Worm (Caenorhabditis elegans) whole organism, L4 larva: ENCODE results near the gene T28C6.10.

ENCODE experiments used
- F26F4.8 ChIP-seq: fragments of 200-800 bp; sonication (Bioruptor generic); conservative IDR thresholded peaks from 2 replicates; pipeline ENCODE4 v1.3.6; 2022; ENCODE audit warnings: missing genetic modification characterization, missing compliant biosample characterization
- R02D3.7 ChIP-seq: fragments of 150-350 bp; sonication (generic microtip); optimal IDR thresholded peaks from 3 replicates; lab custom pipeline; 2014; ENCODE audit warnings: missing biosample characterization, missing genetic modification characterization
- Y105C5A.15 ChIP-seq: fragments of 200-800 bp; sonication (Bioruptor generic); IDR thresholded peaks from 2 replicates; pipeline ENCODE4 v1.3.6; 2022; ENCODE audit warnings: missing genetic modification characterization, missing compliant biosample characterization
- ZK546.5 ChIP-seq, 2 experiments: sonication (generic microtip); optimal IDR thresholded peaks; 2 replicates each; lab custom pipeline; 2017; ENCODE audit warnings: missing biosample characterization in 2 of 2, missing genetic modification characterization in 2 of 2
- ama-1 ChIP-seq: fragments of 150-350 bp; optimal IDR thresholded peaks from 2 replicates; lab custom pipeline; 2014; ENCODE audit warnings: inconsistent platforms, mixed read lengths
- attf-4 ChIP-seq: sonication (generic microtip); optimal IDR thresholded peaks from 3 replicates; lab custom pipeline; 2017; ENCODE audit warnings: missing biosample characterization, missing genetic modification characterization
- ceh-62 ChIP-seq: sonication (generic microtip); optimal IDR thresholded peaks from 2 replicates; lab custom pipeline; 2017; ENCODE audit warnings: missing biosample characterization, missing genetic modification characterization
- ceh-82 ChIP-seq: sonication (generic microtip); optimal IDR thresholded peaks from 2 replicates; lab custom pipeline; 2017; ENCODE audit warnings: missing biosample characterization, missing genetic modification characterization
- ctbp-1 ChIP-seq: fragments of 200-800 bp; sonication (Bioruptor generic); IDR thresholded peaks from 2 replicates; pipeline ENCODE4 v1.3.6; 2022; ENCODE audit warnings: missing genetic modification reagents, missing genetic modification characterization, missing compliant biosample characterization
- daf-19 ChIP-seq: fragments of 200-800 bp; sonication (Bioruptor generic); conservative IDR thresholded peaks from 2 replicates; pipeline ENCODE4 v1.3.6; 2022; ENCODE audit warnings: missing genetic modification characterization, missing compliant biosample characterization
- daf-8 ChIP-seq: fragments of 200-800 bp; sonication (Bioruptor generic); IDR thresholded peaks from 2 replicates; pipeline ENCODE4 v1.3.6; 2022; ENCODE audit warnings: missing genetic modification characterization, missing compliant biosample characterization
- dmd-6 ChIP-seq: fragments of 200-800 bp; sonication (Bioruptor generic); IDR thresholded peaks from 2 replicates; pipeline ENCODE4 v1.3.6; 2022; ENCODE audit warnings: missing genetic modification reagents, missing genetic modification characterization, missing compliant biosample characterization
- duxl-1 ChIP-seq: sonication (generic microtip); optimal IDR thresholded peaks from 2 replicates; lab custom pipeline; 2016; ENCODE audit warnings: mild to moderate bottlenecking, missing genetic modification characterization, moderate library complexity, missing compliant biosample characterization; ENCODE audit not compliant: poor library complexity
- dve-1 ChIP-seq: sonication (generic microtip); optimal IDR thresholded peaks from 2 replicates; lab custom pipeline; 2017; ENCODE audit warnings: antibody characterized with exemption, mild to moderate bottlenecking, missing genetic modification characterization, missing compliant biosample characterization; ENCODE audit not compliant: insufficient read depth
- egl-27 ChIP-seq: sonication (generic microtip); optimal IDR thresholded peaks from 3 replicates; lab custom pipeline; 2017; ENCODE audit warnings: missing biosample characterization, missing genetic modification reagents, missing genetic modification characterization
- egl-43 ChIP-seq: fragments of 200-800 bp; sonication (Bioruptor generic); IDR thresholded peaks from 2 replicates; pipeline ENCODE4 v1.3.6; 2022; ENCODE audit warnings: missing genetic modification reagents, missing genetic modification characterization, missing compliant biosample characterization
- fkh-10 ChIP-seq: fragments of 150-350 bp; optimal IDR thresholded peaks from 2 replicates; lab custom pipeline; 2014; ENCODE audit warnings: missing biosample characterization, missing genetic modification reagents, missing genetic modification characterization
- fos-1 ChIP-seq: fragments of 150-350 bp; optimal IDR thresholded peaks from 2 replicates; lab custom pipeline; 2014; ENCODE audit warnings: missing biosample characterization, missing genetic modification characterization
- gei-8 ChIP-seq: fragments of 200-800 bp; sonication (Bioruptor generic); optimal IDR thresholded peaks from 2 replicates; lab custom pipeline; 2018; ENCODE audit warnings: mild to moderate bottlenecking, missing genetic modification characterization, missing compliant biosample characterization
- hmg-1.1 ChIP-seq: fragments of 200-800 bp; sonication (Bioruptor generic); IDR thresholded peaks from 2 replicates; pipeline ENCODE4 v1.3.6; 2022; ENCODE audit warnings: missing genetic modification reagents, missing genetic modification characterization, missing compliant biosample characterization
- lin-15B ChIP-seq: fragments of 150-350 bp; sonication (generic microtip); optimal IDR thresholded peaks from 3 replicates; lab custom pipeline; 2014; ENCODE audit warnings: missing biosample characterization, missing genetic modification characterization
- lin-29 ChIP-seq: fragments of 200-800 bp; sonication (Bioruptor generic); IDR thresholded peaks from 2 replicates; pipeline ENCODE4 v1.3.6; 2022; ENCODE audit warnings: missing genetic modification reagents, missing genetic modification characterization, missing compliant biosample characterization
- lin-39 ChIP-seq: fragments of 150-350 bp; optimal IDR thresholded peaks from 2 replicates; lab custom pipeline; 2014; ENCODE audit warnings: missing biosample characterization, missing genetic modification reagents, missing genetic modification characterization
- lsy-2 ChIP-seq, 2 experiments: fragments of 150-350 bp in 1 of 2; sonication (generic microtip) in 1 of 2; optimal IDR thresholded peaks; 2 replicates each; lab custom pipeline; 2014 to 2017; ENCODE audit warnings: missing biosample characterization in 2 of 2, missing genetic modification characterization in 2 of 2
- mdt-29 ChIP-seq: fragments of 200-800 bp; sonication (Bioruptor generic); IDR thresholded peaks from 2 replicates; pipeline ENCODE4 v1.3.6; 2022; ENCODE audit warnings: missing genetic modification reagents, missing genetic modification characterization, missing compliant biosample characterization
- mep-1 ChIP-seq: fragments of 150-350 bp; sonication (generic microtip); optimal IDR thresholded peaks from 3 replicates; lab custom pipeline; 2014; ENCODE audit warnings: missing biosample characterization, missing genetic modification characterization
- mes-2 ChIP-seq: sonication (generic microtip); optimal IDR thresholded peaks from 2 replicates; lab custom pipeline; 2016; ENCODE audit warnings: missing genotype, mild to moderate bottlenecking, missing genetic modification characterization, missing compliant biosample characterization; ENCODE audit not compliant: poor library complexity, severe bottlenecking
- mxl-3 ChIP-seq: fragments of 200-800 bp; sonication (Bioruptor generic); optimal IDR thresholded peaks from 2 replicates; lab custom pipeline; 2018; ENCODE audit warnings: mild to moderate bottlenecking, missing genetic modification characterization, missing compliant biosample characterization
- nhr-237 ChIP-seq: sonication (generic microtip); optimal IDR thresholded peaks from 2 replicates; lab custom pipeline; 2017; ENCODE audit warnings: missing biosample characterization, missing genetic modification characterization
- nhr-25 ChIP-seq: sonication (generic microtip); optimal IDR thresholded peaks from 2 replicates; lab custom pipeline; 2017; ENCODE audit warnings: missing genetic modification characterization, mild to moderate bottlenecking, missing compliant biosample characterization, antibody characterized with exemption, moderate library complexity, borderline replicate concordance; ENCODE audit not compliant: insufficient read depth
- nhr-28 ChIP-seq: fragments of 150-350 bp; optimal IDR thresholded peaks from 2 replicates; lab custom pipeline; 2014; ENCODE audit warnings: missing biosample characterization, missing genetic modification characterization
- nhr-41 ChIP-seq: fragments of 200-800 bp; sonication (Bioruptor generic); IDR thresholded peaks from 2 replicates; pipeline ENCODE4 v1.3.6; 2022; ENCODE audit warnings: missing genetic modification reagents, missing genetic modification characterization, missing compliant biosample characterization
- nhr-42 ChIP-seq: fragments of 200-800 bp; sonication (Bioruptor generic); IDR thresholded peaks from 2 replicates; pipeline ENCODE4 v1.3.6; 2022; ENCODE audit warnings: missing genetic modification characterization, missing compliant biosample characterization
- nhr-48 ChIP-seq: sonication (generic microtip); optimal IDR thresholded peaks from 2 replicates; lab custom pipeline; 2016; ENCODE audit warnings: mild to moderate bottlenecking, missing genetic modification characterization, missing compliant biosample characterization
- nhr-6 ChIP-seq: fragments of 150-350 bp; optimal IDR thresholded peaks from 2 replicates; lab custom pipeline; 2014; ENCODE audit warnings: missing biosample characterization, missing genetic modification characterization
- nhr-76 ChIP-seq: fragments of 150-350 bp; optimal IDR thresholded peaks from 2 replicates; lab custom pipeline; 2014; ENCODE audit warnings: missing biosample characterization, missing genetic modification characterization
- nhr-77 ChIP-seq: fragments of 150-350 bp; optimal IDR thresholded peaks from 2 replicates; lab custom pipeline; 2014; ENCODE audit warnings: missing biosample characterization, missing genetic modification characterization
- php-3 ChIP-seq: fragments of 200-800 bp; sonication (Bioruptor generic); IDR thresholded peaks from 2 replicates; pipeline ENCODE4 v1.3.6; 2022; ENCODE audit warnings: missing genetic modification reagents, missing genetic modification characterization, missing compliant biosample characterization
- pqm-1 ChIP-seq: sonication (generic microtip); optimal IDR thresholded peaks from 2 replicates; lab custom pipeline; 2017; ENCODE audit warnings: missing biosample characterization, missing genetic modification characterization
- rbr-2 ChIP-seq: sonication (generic microtip); optimal IDR thresholded peaks from 2 replicates; lab custom pipeline; 2016; ENCODE audit warnings: missing genotype, missing genetic modification characterization, missing compliant biosample characterization
- saeg-2 ChIP-seq: fragments of 200-800 bp; sonication (Bioruptor generic); IDR thresholded peaks from 2 replicates; pipeline ENCODE4 v1.3.6; 2022; ENCODE audit warnings: missing genetic modification reagents, missing genetic modification characterization, missing compliant biosample characterization
- snpc-1.2 ChIP-seq: fragments of 200-800 bp; sonication (Bioruptor generic); IDR thresholded peaks from 2 replicates; pipeline ENCODE4 v1.3.6; 2022; ENCODE audit warnings: missing genetic modification reagents, missing genetic modification characterization, missing compliant biosample characterization
- snpc-4 ChIP-seq: fragments of 150-350 bp; optimal IDR thresholded peaks from 2 replicates; lab custom pipeline; 2014; ENCODE audit warnings: missing biosample characterization, missing genetic modification characterization
- tag-97 ChIP-seq: fragments of 200-800 bp; sonication (Bioruptor generic); IDR thresholded peaks from 2 replicates; pipeline ENCODE4 v1.3.6; 2022; ENCODE audit warnings: missing genetic modification characterization, missing compliant biosample characterization
- tra-1 ChIP-seq: fragments of 200-800 bp; sonication (Bioruptor generic); IDR thresholded peaks from 2 replicates; pipeline ENCODE4 v1.3.6; 2022; ENCODE audit warnings: missing genetic modification reagents, missing genetic modification characterization, missing compliant biosample characterization
- unc-62 ChIP-seq, 3 experiments: fragments of 150-350 bp in 1 of 3; sonication (generic microtip); optimal IDR thresholded peaks in 2 of 3; peaks in 1 of 3; 1 replicate in 1 of 3; 2 replicates in 2 of 3; lab custom pipeline; 2014 to 2017; ENCODE audit warnings: missing biosample characterization in 3 of 3, missing genetic modification characterization in 3 of 3, missing genetic modification reagents in 3 of 3, missing genotype in 1 of 3
- zfp-2 ChIP-seq: sonication (generic microtip); optimal IDR thresholded peaks from 2 replicates; lab custom pipeline; 2016; ENCODE audit warnings: mild to moderate bottlenecking, missing genetic modification characterization, missing compliant biosample characterization
- zip-11 ChIP-seq: fragments of 200-800 bp; sonication (Bioruptor generic); IDR thresholded peaks from 2 replicates; pipeline ENCODE4 v1.3.6; 2022; ENCODE audit warnings: missing genetic modification characterization, missing compliant biosample characterization
- ztf-11 ChIP-seq: fragments of 150-350 bp; optimal IDR thresholded peaks from 2 replicates; lab custom pipeline; 2014; ENCODE audit warnings: missing biosample characterization, missing genetic modification characterization

The T28C6.10 gene

ce11 chrIV:8820041-8820440 is 2.3 kb downstream of the T28C6.10 start, which contains the start of gene T28C6.3:
TSS of gene T28C6.3 (plus strand) at chrIV:8820341.
- TF ChIP-seq dmd-6 (GFP tag; lab: Robert Waterston, UW) (no peak), saeg-2 (GFP tag; lab: Robert Waterston, UW) (no peak), mxl-3 (no peak), lin-29 (no peak), mes-2 (tag; lab: Kevin White, UChicago) (no peak), attf-4 (tag; lab: Kevin White, UChicago) (no peak), ZK546.5 (tag; optimal IDR thresholded peaks at IDR 0.05; lab: Kevin White, UChicago) (no peak), snpc-1.2 (GFP tag; lab: Robert Waterston, UW) (no peak)

- no peak for TF ChIP-seq ztf-11 (tag; lab: Kevin White, UChicago)
- no peak for TF ChIP-seq zip-11 (GFP tag; lab: Robert Waterston, UW)
- no peak for TF ChIP-seq nhr-41 (GFP tag; lab: Robert Waterston, UW)
- no peak for TF ChIP-seq ceh-62 (tag; lab: Kevin White, UChicago)
- no peak for TF ChIP-seq R02D3.7
- no peak for TF ChIP-seq tag-97 (GFP tag; lab: Robert Waterston, UW)
These were observed 3.4 kb downstream of the T28C6.10 start, which contains the start of gene T28C6.5 for ce11 chrIV:8821147-8821546. TSS of gene T28C6.5 (plus strand) at chrIV:8821447.

- TF ChIP-seq lsy-2 (tag; optimal IDR thresholded peaks at IDR 0.05; lab: Kevin White, UChicago) = no peak
- TF ChIP-seq Y105C5A.15 (GFP tag; lab: Robert Waterston, UW) = 0 out of 2 replicates have a peak, but pooled peaks have one; percentile 31
- no peak for TF ChIP-seq tra-1
- TF ChIP-seq daf-19 (GFP tag; lab: Robert Waterston, UW) = no peak
- no peak for TF ChIP-seq php-3
- TF ChIP-seq nhr-41 (GFP tag; lab: Robert Waterston, UW) = no peak
- no peak for TF ChIP-seq unc-62 (GFP tag; optimal IDR thresholded peaks at IDR 0.05 in 1 of 2; lab: Kevin White, UChicago)
- no peak for TF ChIP-seq unc-62 (tag; optimal IDR thresholded peaks at IDR 0.05; lab: Kevin White, UChicago)
- no peak for TF ChIP-seq dve-1 (tag; lab: Kevin White, UChicago)
- TF ChIP-seq ama-1 (lab: Kevin White, UChicago) = peak; percentile 43
- TF ChIP-seq ceh-82 (tag; lab: Kevin White, UChicago) = no peak
- TF ChIP-seq lin-39 (tag; lab: Kevin White, UChicago) = no peak
- no peak for TF ChIP-seq gei-8 (GFP tag; lab: Kevin White, UChicago)
- TF ChIP-seq mdt-29 (GFP tag; lab: Robert Waterston, UW) = no peak
- TF ChIP-seq nhr-77 (tag; lab: Kevin White, UChicago) = no peak
- peak; percentile 7 for TF ChIP-seq mep-1
- no peak for TF ChIP-seq tag-97 (GFP tag; lab: Robert Waterston, UW)
- TF ChIP-seq rbr-2 (tag; lab: Kevin White, UChicago) = no peak
- no peak for TF ChIP-seq snpc-4 (tag; lab: Kevin White, UChicago)
- no peak for TF ChIP-seq nhr-42 (GFP tag; lab: Robert Waterston, UW)
- TF ChIP-seq F26F4.8 (GFP tag; lab: Robert Waterston, UW) = no peak
- no peak for TF ChIP-seq nhr-25 (tag; lab: Kevin White, UChicago)
- no peak for TF ChIP-seq fos-1 (tag; lab: Kevin White, UChicago)
- TF ChIP-seq ZK546.5 (tag; optimal IDR thresholded peaks at IDR 0.05; lab: Kevin White, UChicago) = no peak
- no peak for TF ChIP-seq nhr-48
- TF ChIP-seq nhr-76 (tag; lab: Kevin White, UChicago) = no peak
- TF ChIP-seq duxl-1 (tag; lab: Kevin White, UChicago) = no peak
- no peak for TF ChIP-seq nhr-6 (tag; lab: Kevin White, UChicago)
- TF ChIP-seq ctbp-1 (GFP tag; lab: Robert Waterston, UW) = no peak
- peak; percentile 12 for TF ChIP-seq nhr-28
- TF ChIP-seq lin-15B (tag; lab: Kevin White, UChicago) = no peak
- no peak for TF ChIP-seq pqm-1
- TF ChIP-seq nhr-237 (tag; lab: Kevin White, UChicago) = peak; percentile 40
- TF ChIP-seq egl-27 (tag; lab: Kevin White, UChicago) = no peak
- no peak for TF ChIP-seq hmg-1.1 (GFP tag; lab: Robert Waterston, UW)
- no peak for TF ChIP-seq zfp-2
- TF ChIP-seq egl-43 (GFP tag; lab: Robert Waterston, UW) = no peak
- no peak for TF ChIP-seq daf-8 (GFP tag; lab: Robert Waterston, UW)
- no peak for TF ChIP-seq fkh-10 (GFP tag; lab: Kevin White, UChicago)
These were observed 4.9 kb downstream of the T28C6.10 start for ce11 chrIV:8822598-8822997.
